Worm (Caenorhabditis elegans) whole organism, early embryonic: ENCODE data around the gene mrp-6.

Experiments
- B0310.2 ChIP-seq: sonication (generic microtip); optimal IDR thresholded peaks from 2 replicates; lab custom pipeline; 2016; ENCODE audit warnings: mild to moderate bottlenecking, missing genetic modification characterization, missing compliant biosample characterization
- F13C5.2 ChIP-seq: sonication (generic microtip); optimal IDR thresholded peaks from 2 replicates; lab custom pipeline; 2017; ENCODE audit warnings: mild to moderate bottlenecking, missing genetic modification characterization, inconsistent platforms, missing compliant biosample characterization
- aly-1 ChIP-seq: sonication (generic microtip); optimal IDR thresholded peaks from 2 replicates; lab custom pipeline; 2016; ENCODE audit warnings: missing genetic modification characterization, missing compliant biosample characterization
- ama-1 ChIP-seq: fragments of 150-350 bp; optimal IDR thresholded peaks from 2 replicates; lab custom pipeline; 2014
- ceh-13 ChIP-seq: fragments of 200-800 bp; sonication (Bioruptor generic); optimal IDR thresholded peaks from 2 replicates; lab custom pipeline; 2018; ENCODE audit warnings: mild to moderate bottlenecking, missing genetic modification characterization, missing compliant biosample characterization
- ceh-36 ChIP-seq: sonication (generic microtip); optimal IDR thresholded peaks from 2 replicates; lab custom pipeline; 2016; ENCODE audit warnings: missing genetic modification characterization, inconsistent platforms, missing compliant biosample characterization
- ets-7 ChIP-seq: sonication (generic microtip); optimal IDR thresholded peaks from 2 replicates; lab custom pipeline; 2016; ENCODE audit warnings: missing genotype, missing genetic modification characterization, missing compliant biosample characterization
- flt-1 ChIP-seq: fragments of 200-800 bp; sonication (Bioruptor generic); IDR thresholded peaks from 2 replicates; pipeline ENCODE4 v1.3.6; 2022; ENCODE audit warnings: missing genetic modification characterization, missing compliant biosample characterization
- hmbx-1 ChIP-seq: sonication (generic microtip); optimal IDR thresholded peaks from 2 replicates; lab custom pipeline; 2016; ENCODE audit warnings: mild to moderate bottlenecking, missing genetic modification characterization, missing compliant biosample characterization
- hmg-4 ChIP-seq: fragments of 200-800 bp; sonication (Bioruptor generic); optimal IDR thresholded peaks from 2 replicates; lab custom pipeline; 2018; ENCODE audit warnings: mild to moderate bottlenecking, missing genetic modification characterization, missing compliant biosample characterization
- hnd-1 ChIP-seq: sonication (generic microtip); optimal IDR thresholded peaks from 2 replicates; lab custom pipeline; 2016; ENCODE audit warnings: missing genetic modification characterization, missing compliant biosample characterization
- pes-1 ChIP-seq: fragments of 200-800 bp; sonication (Bioruptor generic); IDR thresholded peaks from 2 replicates; pipeline ENCODE4 v1.3.6; 2022; ENCODE audit warnings: missing genetic modification reagents, missing genetic modification characterization, missing compliant biosample characterization
- scrt-1 ChIP-seq: fragments of 200-800 bp; sonication (Bioruptor generic); IDR thresholded peaks from 2 replicates; pipeline ENCODE4 v1.3.6; 2022; ENCODE audit warnings: missing genetic modification characterization, missing compliant biosample characterization
- sea-1 ChIP-seq: fragments of 200-800 bp; sonication (Bioruptor generic); conservative IDR thresholded peaks from 2 replicates; pipeline ENCODE4 v1.3.6; 2022; ENCODE audit warnings: missing genetic modification characterization, missing compliant biosample characterization
- tbx-11 ChIP-seq: fragments of 200-800 bp; sonication (Bioruptor generic); IDR thresholded peaks from 2 replicates; pipeline ENCODE4 v1.3.6; 2022; ENCODE audit warnings: missing genetic modification characterization, missing compliant biosample characterization
- tbx-37 ChIP-seq: fragments of 200-800 bp; sonication (Bioruptor generic); conservative IDR thresholded peaks from 2 replicates; pipeline ENCODE4 v1.3.6; 2022; ENCODE audit warnings: missing genetic modification reagents, missing genetic modification characterization, missing compliant biosample characterization
- tra-4 ChIP-seq: sonication (generic microtip); optimal IDR thresholded peaks from 2 replicates; lab custom pipeline; 2017; ENCODE audit warnings: missing genetic modification characterization, missing compliant biosample characterization

Gene mrp-6

ce11 chrX:4190537-4191144 lies 4.1 kb upstream of the mrp-6 start, which contains the start of gene vha-12:
TSS of gene vha-12 (plus strand) at chrX:4191094.
- TF ChIP-seq ceh-13 (GFP tag; lab: Kevin White, UChicago) (no peak), hnd-1 (tag; lab: Kevin White, UChicago) (no peak), hmbx-1 (tag; lab: Kevin White, UChicago) (no peak), tbx-37 (GFP tag; lab: Robert Waterston, UW) (no peak), sea-1 (no peak), F13C5.2 (tag; lab: Kevin White, UChicago) (no peak), aly-1 (tag; lab: Kevin White, UChicago) (no peak), ets-7 (tag; lab: Kevin White, UChicago) (no peak), tbx-11 (GFP tag; lab: Robert Waterston, UW) (no peak), pes-1 (GFP tag; lab: Robert Waterston, UW) (no peak), ceh-36 (tag; lab: Kevin White, UChicago) (no peak), hmg-4 (GFP tag; lab: Kevin White, UChicago) (no peak), B0310.2 (tag; lab: Kevin White, UChicago) (no peak)

ce11 chrX:4177394-4177793 lies 9.2 kb downstream of the mrp-6 start, which contains the start of gene ZK470.6:
TSS of gene ZK470.6 (minus strand) at chrX:4177494.
- TF ChIP-seq ceh-36 (tag; lab: Kevin White, UChicago), result no peak
- TF ChIP-seq tbx-11 (GFP tag; lab: Robert Waterston, UW), result no peak
- TF ChIP-seq hmbx-1 (tag; lab: Kevin White, UChicago), result no peak
- no peak for TF ChIP-seq flt-1 (GFP tag; lab: Robert Waterston, UW)
- no peak for TF ChIP-seq tra-4 (tag; lab: Kevin White, UChicago)
- TF ChIP-seq ceh-13 (GFP tag; lab: Kevin White, UChicago), result no peak
- no peak for TF ChIP-seq B0310.2 (tag; lab: Kevin White, UChicago)
- no peak for TF ChIP-seq sea-1

ce11 chrX:4167150-4167549 lies 19.4 kb downstream of the mrp-6 start, which contains the start of gene ZK470.14:
TSS of gene ZK470.14 (plus strand) at chrX:4167450.
- no peak for TF ChIP-seq tra-4 (tag; lab: Kevin White, UChicago)
- TF ChIP-seq hmbx-1 (tag; lab: Kevin White, UChicago), result no peak
- TF ChIP-seq sea-1, result no peak

ce11 chrX:4163391-4163790 lies 23.2 kb downstream of the mrp-6 start, which contains the start of gene ZK470.1:
TSS of gene ZK470.1 (plus strand) at chrX:4163691.
- TF ChIP-seq flt-1 (GFP tag; lab: Robert Waterston, UW) (no peak), hnd-1 (tag; lab: Kevin White, UChicago) (no peak), tbx-11 (GFP tag; lab: Robert Waterston, UW) (no peak), B0310.2 (tag; lab: Kevin White, UChicago) (no peak), aly-1 (tag; lab: Kevin White, UChicago) (no peak), hmbx-1 (tag; lab: Kevin White, UChicago) (no peak), ama-1 (lab: Kevin White, UChicago) (no peak), F13C5.2 (tag; lab: Kevin White, UChicago) (no peak), scrt-1 (GFP tag; lab: Robert Waterston, UW) (no peak), hmg-4 (GFP tag; lab: Kevin White, UChicago) (no peak), tra-4 (tag; lab: Kevin White, UChicago) (no peak), ets-7 (tag; lab: Kevin White, UChicago) (no peak), tbx-37 (GFP tag; lab: Robert Waterston, UW) (no peak), ceh-13 (GFP tag; lab: Kevin White, UChicago) (no peak), pes-1 (GFP tag; lab: Robert Waterston, UW) (no peak)

ce11 chrX:4161938-4162337 lies 24.6 kb downstream of the mrp-6 start:
- TF ChIP-seq hmg-4 (GFP tag; lab: Kevin White, UChicago) (no peak), F13C5.2 (tag; lab: Kevin White, UChicago) (no peak), ceh-36 (tag; lab: Kevin White, UChicago) (no peak), tra-4 (tag; lab: Kevin White, UChicago) (no peak), ceh-13 (GFP tag; lab: Kevin White, UChicago) (no peak), pes-1 (GFP tag; lab: Robert Waterston, UW) (no peak), tbx-11 (GFP tag; lab: Robert Waterston, UW) (no peak), flt-1 (GFP tag; lab: Robert Waterston, UW) (no peak), scrt-1 (GFP tag; lab: Robert Waterston, UW) (no peak), hmbx-1 (tag; lab: Kevin White, UChicago) (no peak), tbx-37 (GFP tag; lab: Robert Waterston, UW) (no peak), hnd-1 (tag; lab: Kevin White, UChicago) (no peak), ets-7 (tag; lab: Kevin White, UChicago) (no peak), aly-1 (tag; lab: Kevin White, UChicago) (no peak)

ce11 chrX:4159929-4160328 lies 26.6 kb downstream of the mrp-6 start:
- TF ChIP-seq ceh-36 (tag; lab: Kevin White, UChicago) (no peak), tbx-11 (GFP tag; lab: Robert Waterston, UW) (no peak), B0310.2 (tag; lab: Kevin White, UChicago) (no peak), pes-1 (GFP tag; lab: Robert Waterston, UW) (no peak), hnd-1 (tag; lab: Kevin White, UChicago) (no peak), ets-7 (tag; lab: Kevin White, UChicago) (no peak), hmg-4 (GFP tag; lab: Kevin White, UChicago) (no peak), ama-1 (lab: Kevin White, UChicago) (no peak), scrt-1 (GFP tag; lab: Robert Waterston, UW) (no peak), flt-1 (GFP tag; lab: Robert Waterston, UW) (no peak), F13C5.2 (tag; lab: Kevin White, UChicago) (no peak), tra-4 (tag; lab: Kevin White, UChicago) (no peak)
